Fruit fly (Drosophila melanogaster) whole organism, embryonic: Measurements from ENCODE around the gene Dup99B.

ENCODE experiments used
- Bdp1 ChIP-seq: fragments of 200-800 bp; sonication (Bioruptor generic); optimal IDR thresholded peaks from 3 replicates; lab custom pipeline; 2016; ENCODE audit warnings: missing biosample characterization, missing genetic modification characterization
- CG10366 ChIP-seq: fragments of 200-800 bp; sonication (Bioruptor generic); IDR thresholded peaks from 2 replicates; pipeline ENCODE4 v1.3.6; 2022; ENCODE audit warnings: missing biosample characterization, missing genetic modification characterization
- CG16815 ChIP-seq: fragments of 200-800 bp; sonication (Bioruptor generic); optimal IDR thresholded peaks from 3 replicates; lab custom pipeline; 2017; ENCODE audit warnings: missing biosample characterization, mild to moderate bottlenecking, missing genetic modification characterization
- CG17361 ChIP-seq: fragments of 200-800 bp; sonication (Bioruptor generic); IDR thresholded peaks from 3 replicates; pipeline ENCODE4 v1.3.6; 2022; ENCODE audit warnings: missing biosample characterization, missing genetic modification characterization
- CG2116 ChIP-seq: fragments of 200-800 bp; sonication (Bioruptor generic); optimal IDR thresholded peaks from 3 replicates; lab custom pipeline; 2018; ENCODE audit warnings: missing biosample characterization, mild to moderate bottlenecking, missing genetic modification characterization
- CG31388 ChIP-seq: fragments of 200-800 bp; sonication (Bioruptor generic); optimal IDR thresholded peaks from 2 replicates; lab custom pipeline; 2016; ENCODE audit warnings: missing biosample characterization, missing genetic modification characterization
- CG32767 ChIP-seq: fragments of 200-800 bp; sonication (Bioruptor generic); IDR thresholded peaks from 2 replicates; pipeline ENCODE4 v1.3.6; 2022; ENCODE audit warnings: missing biosample characterization, missing genetic modification characterization
- CG34224 ChIP-seq: fragments of 200-800 bp; sonication (Bioruptor generic); IDR thresholded peaks from 3 replicates; pipeline ENCODE4 v1.3.6; 2022; ENCODE audit warnings: missing biosample characterization, missing genetic modification characterization; ENCODE audit not compliant: partially characterized antibody
- CG5180 ChIP-seq: fragments of 200-800 bp; sonication (Bioruptor generic); optimal IDR thresholded peaks from 3 replicates; lab custom pipeline; 2017; ENCODE audit warnings: missing biosample characterization, missing genetic modification characterization, mild to moderate bottlenecking, moderate library complexity, missing genetic modification reagents
- CG6254 ChIP-seq: fragments of 200-800 bp; sonication (Bioruptor generic); optimal IDR thresholded peaks from 3 replicates; lab custom pipeline; 2017; ENCODE audit warnings: mild to moderate bottlenecking, missing biosample characterization, missing genetic modification reagents, missing genetic modification characterization
- CG8924 ChIP-seq: fragments of 200-800 bp; optimal IDR thresholded peaks from 3 replicates; lab custom pipeline; 2019; ENCODE audit warnings: missing biosample characterization, mild to moderate bottlenecking, missing genetic modification characterization, moderate library complexity
- Camta ChIP-seq: fragments of 200-800 bp; sonication (Bioruptor generic); optimal IDR thresholded peaks from 2 replicates; lab custom pipeline; 2016; ENCODE audit warnings: missing biosample characterization, missing genetic modification characterization
- D ChIP-seq, 2 experiments: fragments of 200-800 bp in 1 of 2; fragments of >200 bp in 1 of 2; sonication (Bioruptor generic) in 1 of 2; optimal IDR thresholded peaks; 2 replicates in 1 of 2; 3 replicates in 1 of 2; lab custom pipeline; 2017; ENCODE audit warnings: mild to moderate bottlenecking in 1 of 2, missing biosample characterization in 1 of 2, missing genetic modification characterization in 1 of 2, missing genetic modification reagents in 1 of 2
- Dip2 ChIP-seq: fragments of 200-800 bp; sonication (Bioruptor generic); IDR thresholded peaks from 2 replicates; pipeline ENCODE4 v1.3.6; 2022; ENCODE audit warnings: missing biosample characterization, missing genetic modification characterization
- Elba2 ChIP-seq: fragments of 200-800 bp; sonication (Bioruptor generic); optimal IDR thresholded peaks from 3 replicates; lab custom pipeline; 2016; ENCODE audit warnings: missing biosample characterization, missing genetic modification characterization
- Fer3 ChIP-seq: fragments of 200-800 bp; sonication (Bioruptor generic); optimal IDR thresholded peaks from 2 replicates; lab custom pipeline; 2018; ENCODE audit warnings: missing biosample characterization, mild to moderate bottlenecking, missing genetic modification characterization, moderate library complexity
- HHEX ChIP-seq: fragments of 200-800 bp; sonication (Bioruptor generic); optimal IDR thresholded peaks from 3 replicates; lab custom pipeline; 2017; ENCODE audit warnings: missing biosample characterization, mild to moderate bottlenecking, missing genetic modification characterization, missing genetic modification reagents
- HLHmδ ChIP-seq: fragments of 200-800 bp; sonication (Bioruptor generic); optimal IDR thresholded peaks from 2 replicates; lab custom pipeline; 2018; ENCODE audit warnings: missing biosample characterization, mild to moderate bottlenecking, missing genetic modification characterization, moderate library complexity
- Hey ChIP-seq: fragments of 200-800 bp; sonication (Bioruptor generic); optimal IDR thresholded peaks from 3 replicates; lab custom pipeline; 2018; ENCODE audit warnings: missing biosample characterization, mild to moderate bottlenecking, missing genetic modification characterization
- Hr39 ChIP-seq: fragments of >200 bp; optimal IDR thresholded peaks from 2 replicates; lab custom pipeline; 2017
- Lpt ChIP-seq: fragments of >200 bp; optimal IDR thresholded peaks from 2 replicates; lab custom pipeline; 2018; ENCODE audit warnings: missing biosample characterization, missing genetic modification characterization
- MBD-R2 ChIP-seq: fragments of 200-800 bp; sonication (Bioruptor generic); IDR thresholded peaks from 2 replicates; pipeline ENCODE4 v1.3.6; 2022; ENCODE audit warnings: missing biosample characterization, missing genetic modification characterization
- MTF-1 ChIP-seq: fragments of 200-800 bp; sonication (Bioruptor generic); optimal IDR thresholded peaks from 2 replicates; lab custom pipeline; 2018; ENCODE audit warnings: missing biosample characterization, mild to moderate bottlenecking, missing genetic modification characterization, borderline replicate concordance
- Myb ChIP-seq: fragments of 200-800 bp; sonication (Bioruptor generic); optimal IDR thresholded peaks from 2 replicates; lab custom pipeline; 2016; ENCODE audit warnings: missing biosample characterization, missing genetic modification characterization
- Side ChIP-seq: fragments of 200-800 bp; sonication (Bioruptor generic); optimal IDR thresholded peaks from 2 replicates; lab custom pipeline; 2016; ENCODE audit warnings: missing biosample characterization, missing genetic modification characterization
- Sox100B ChIP-seq: fragments of 200-800 bp; sonication (Bioruptor generic); optimal IDR thresholded peaks from 3 replicates; lab custom pipeline; 2018; ENCODE audit warnings: missing biosample characterization, mild to moderate bottlenecking, missing genetic modification characterization
- Xrp1 ChIP-seq: fragments of 200-800 bp; sonication (Bioruptor generic); IDR thresholded peaks from 2 replicates; pipeline ENCODE4 v1.3.6; 2022; ENCODE audit warnings: missing biosample characterization, missing genetic modification characterization
- amos ChIP-seq: fragments of 200-800 bp; sonication (Bioruptor generic); IDR thresholded peaks from 2 replicates; pipeline ENCODE4 v1.3.6; 2022; ENCODE audit warnings: missing biosample characterization, missing genetic modification characterization; ENCODE audit not compliant: partially characterized antibody
- aop ChIP-seq: fragments of 200-800 bp; sonication (Bioruptor generic); IDR thresholded peaks from 2 replicates; pipeline ENCODE4 v1.3.6; 2022; ENCODE audit warnings: missing biosample characterization, missing genetic modification characterization
- bbx ChIP-seq: fragments of 200-800 bp; sonication (Bioruptor generic); IDR thresholded peaks from 2 replicates; pipeline ENCODE4 v1.3.6; 2022; ENCODE audit warnings: missing biosample characterization, missing genetic modification characterization; ENCODE audit not compliant: partially characterized antibody
- bsh ChIP-seq, 2 experiments: fragments of 200-800 bp; sonication (Bioruptor generic); optimal IDR thresholded peaks; 2 replicates each; lab custom pipeline; 2017 to 2018; ENCODE audit warnings: mild to moderate bottlenecking in 2 of 2, missing biosample characterization in 2 of 2, missing genetic modification characterization in 2 of 2, moderate library complexity in 1 of 2
- chn ChIP-seq: fragments of 200-800 bp; sonication (Bioruptor generic); optimal IDR thresholded peaks from 2 replicates; lab custom pipeline; 2016; ENCODE audit warnings: missing biosample characterization, missing genetic modification characterization
- dan ChIP-seq: fragments of 200-800 bp; sonication (Bioruptor generic); IDR thresholded peaks from 2 replicates; pipeline ENCODE4 v1.3.6; 2022; ENCODE audit warnings: missing biosample characterization, missing genetic modification characterization
- danr ChIP-seq: fragments of 200-800 bp; sonication (Bioruptor generic); IDR thresholded peaks from 2 replicates; pipeline ENCODE4 v1.3.6; 2022; ENCODE audit warnings: missing biosample characterization, missing genetic modification characterization
- ems ChIP-seq: fragments of 200-800 bp; sonication (Bioruptor generic); optimal IDR thresholded peaks from 3 replicates; lab custom pipeline; 2016; ENCODE audit warnings: missing biosample characterization, missing genetic modification characterization
- ewg ChIP-seq: fragments of 200-800 bp; sonication (Bioruptor generic); optimal IDR thresholded peaks from 3 replicates; lab custom pipeline; 2017; ENCODE audit warnings: mild to moderate bottlenecking, missing biosample characterization, missing genetic modification reagents, missing genetic modification characterization
- fd64A ChIP-seq: fragments of 200-800 bp; sonication (Bioruptor generic); optimal IDR thresholded peaks from 3 replicates; lab custom pipeline; 2018; ENCODE audit warnings: missing biosample characterization, mild to moderate bottlenecking, missing genetic modification characterization
- gsb-n ChIP-seq: fragments of 200-800 bp; sonication (Bioruptor generic); optimal IDR thresholded peaks from 3 replicates; lab custom pipeline; 2018; ENCODE audit warnings: missing biosample characterization, mild to moderate bottlenecking, missing genetic modification characterization
- hb ChIP-seq: fragments of 200-800 bp; sonication (Bioruptor generic); IDR thresholded peaks from 3 replicates; pipeline ENCODE4 v1.3.6; 2022; ENCODE audit warnings: missing biosample characterization, missing genetic modification characterization; ENCODE audit not compliant: partially characterized antibody
- inv ChIP-seq: fragments of 200-800 bp; sonication (Bioruptor generic); IDR thresholded peaks from 2 replicates; pipeline ENCODE4 v1.3.6; 2022; ENCODE audit warnings: missing biosample characterization, missing genetic modification characterization; ENCODE audit not compliant: partially characterized antibody
- jumu ChIP-seq: fragments of 200-800 bp; sonication (Bioruptor generic); optimal IDR thresholded peaks from 3 replicates; lab custom pipeline; 2016; ENCODE audit warnings: missing biosample characterization, missing genetic modification characterization
- nau ChIP-seq: fragments of 200-800 bp; sonication (Bioruptor generic); optimal IDR thresholded peaks from 3 replicates; lab custom pipeline; 2017; ENCODE audit warnings: missing biosample characterization, mild to moderate bottlenecking, missing genetic modification characterization, missing genetic modification reagents
- pita ChIP-seq: fragments of 200-800 bp; sonication (Bioruptor generic); optimal IDR thresholded peaks from 2 replicates; lab custom pipeline; 2017; ENCODE audit warnings: missing biosample characterization, mild to moderate bottlenecking, missing genetic modification characterization
- row ChIP-seq: fragments of 200-800 bp; sonication (Bioruptor generic); IDR thresholded peaks from 3 replicates; pipeline ENCODE4 v1.3.6; 2022; ENCODE audit warnings: missing biosample characterization, missing genetic modification characterization
- seq ChIP-seq: fragments of 200-800 bp; sonication (Bioruptor generic); IDR thresholded peaks from 2 replicates; pipeline ENCODE4 v1.3.6; 2022; ENCODE audit warnings: missing biosample characterization, missing genetic modification characterization
- sna ChIP-seq: fragments of 200-800 bp; sonication (Bioruptor generic); IDR thresholded peaks from 2 replicates; pipeline ENCODE4 v1.3.6; 2022; ENCODE audit warnings: missing biosample characterization, missing genetic modification characterization; ENCODE audit not compliant: partially characterized antibody
- sqz ChIP-seq: fragments of 200-800 bp; sonication (Bioruptor generic); optimal IDR thresholded peaks from 3 replicates; lab custom pipeline; 2018; ENCODE audit warnings: missing biosample characterization, mild to moderate bottlenecking, missing genetic modification characterization
- sr ChIP-seq: fragments of 200-800 bp; sonication (Bioruptor generic); IDR thresholded peaks from 3 replicates; pipeline ENCODE4 v1.3.6; 2022; ENCODE audit warnings: missing biosample characterization, missing genetic modification characterization
- tap ChIP-seq: fragments of 200-800 bp; optimal IDR thresholded peaks from 3 replicates; lab custom pipeline; 2019; ENCODE audit warnings: missing biosample characterization, mild to moderate bottlenecking, missing genetic modification characterization, moderate library complexity
- yki ChIP-seq: fragments of >200 bp; optimal IDR thresholded peaks from 3 replicates; lab custom pipeline; 2018
- zfh1 ChIP-seq: fragments of 200-800 bp; sonication (Bioruptor generic); IDR thresholded peaks from 3 replicates; pipeline ENCODE4 v1.3.6; 2022; ENCODE audit warnings: missing biosample characterization, missing genetic modification characterization

Dup99B gene

dm6 chr3R:29699220-29699619 is 16.0 kb downstream of the Dup99B start (continued):
- TF ChIP-seq Camta (GFP tag; lab: Kevin White, UChicago) (peak; percentile 46), Sox100B (GFP tag; lab: Kevin White, UChicago) (no peak), sna (GFP tag; lab: Robert Waterston, UW) (no peak), CG10366 (GFP tag; lab: Robert Waterston, UW) (peak; percentile 35; the same call in 1 of the 2 replicates), sr (GFP tag; lab: Robert Waterston, UW) (0 out of 3 replicates have a peak, but pooled peaks have one; percentile 28), dan (peak; percentile 65; the same call in 1 of the 2 replicates), ewg (no peak), CG8924 (tag; lab: Kevin White, UChicago) (no peak), Elba2 (GFP tag; lab: Kevin White, UChicago) (no peak), jumu (GFP tag; lab: Kevin White, UChicago) (peak; percentile 46), ems (GFP tag; lab: Kevin White, UChicago) (no peak), Lpt (GFP tag; lab: Kevin White, UChicago) (no peak), D (optimal IDR thresholded peaks at IDR 0.05; lab: Kevin White, UChicago) (no peak), D (GFP tag; optimal IDR thresholded peaks at IDR 0.05; lab: Kevin White, UChicago) (no peak), CG6254 (GFP tag; lab: Kevin White, UChicago) (no peak), MTF-1 (GFP tag; lab: Kevin White, UChicago) (no peak), bbx (no peak), amos (no peak), Hr39 (no peak), nau (GFP tag; lab: Kevin White, UChicago) (no peak), CG2116 (GFP tag; lab: Kevin White, UChicago) (no peak), zfh1 (GFP tag; lab: Robert Waterston, UW) (peak; percentile 72), danr (GFP tag; lab: Robert Waterston, UW) (peak; percentile 52; the same call in 1 of the 2 replicates), inv (GFP tag; lab: Robert Waterston, UW) (no peak), Dip2 (GFP tag; lab: Robert Waterston, UW) (no peak), gsb-n (tag; lab: Kevin White, UChicago) (peak; percentile 46), CG17361 (GFP tag; lab: Robert Waterston, UW) (peak; percentile 66), yki (lab: Kevin White, UChicago) (no peak), Myb (GFP tag; lab: Kevin White, UChicago) (no peak), HLHmδ (no peak), CG16815 (GFP tag; lab: Kevin White, UChicago) (no peak), sqz (GFP tag; lab: Kevin White, UChicago) (no peak), Fer3 (tag; lab: Kevin White, UChicago) (no peak), CG32767 (no peak), fd64A (no peak), CG5180 (GFP tag; lab: Kevin White, UChicago) (no peak), MBD-R2 (no peak), bsh (GFP tag; optimal IDR thresholded peaks at IDR 0.05; lab: Kevin White, UChicago) (peak in 1 of 2 experiments; percentile 50), Bdp1 (GFP tag; lab: Kevin White, UChicago) (no peak), HHEX (no peak), Side (GFP tag; lab: Kevin White, UChicago) (peak; percentile 11), chn (GFP tag; lab: Kevin White, UChicago) (no peak), CG31388 (GFP tag; lab: Kevin White, UChicago) (no peak), pita (GFP tag; lab: Kevin White, UChicago) (no peak), tap (tag; lab: Kevin White, UChicago) (no peak), aop (GFP tag; lab: Robert Waterston, UW) (0 out of 2 replicates have a peak, but pooled peaks have one; percentile 11), row (GFP tag; lab: Robert Waterston, UW) (peak; percentile 43; the same call in 2 of the 3 replicates), Hey (tag; lab: Kevin White, UChicago) (no peak), Xrp1 (peak; percentile 84), CG34224 (no peak), seq (GFP tag; lab: Robert Waterston, UW) (no peak), hb (GFP tag; lab: Robert Waterston, UW) (no peak)
